Fruit fly (Drosophila melanogaster) whole organism: ENCODE measurements around the gene Pkd2.

Experiments
- CG8478 ChIP-seq: fragments of >200 bp; optimal IDR thresholded peaks from 2 replicates; lab custom pipeline; 2018; ENCODE audit warnings: inconsistent platforms
- Dll ChIP-seq: fragments of >200 bp; optimal IDR thresholded peaks from 2 replicates; lab custom pipeline; 2017
- EcR ChIP-seq, 2 experiments: fragments of >200 bp; optimal IDR thresholded peaks; 2 replicates each; lab custom pipeline; 2017; ENCODE audit warnings: missing biosample characterization in 2 of 2, missing genetic modification characterization in 2 of 2, missing genetic modification reagents in 2 of 2
- pan ChIP-seq: fragments of >200 bp; optimal IDR thresholded peaks from 2 replicates; lab custom pipeline; 2017
- psq ChIP-seq: fragments of >200 bp; optimal IDR thresholded peaks from 2 replicates; lab custom pipeline; 2017
- usp ChIP-seq: fragments of >200 bp; optimal IDR thresholded peaks from 2 replicates; lab custom pipeline; 2017; ENCODE audit warnings: missing biosample characterization, missing genetic modification characterization, mixed read lengths

Gene Pkd2

DNA sequence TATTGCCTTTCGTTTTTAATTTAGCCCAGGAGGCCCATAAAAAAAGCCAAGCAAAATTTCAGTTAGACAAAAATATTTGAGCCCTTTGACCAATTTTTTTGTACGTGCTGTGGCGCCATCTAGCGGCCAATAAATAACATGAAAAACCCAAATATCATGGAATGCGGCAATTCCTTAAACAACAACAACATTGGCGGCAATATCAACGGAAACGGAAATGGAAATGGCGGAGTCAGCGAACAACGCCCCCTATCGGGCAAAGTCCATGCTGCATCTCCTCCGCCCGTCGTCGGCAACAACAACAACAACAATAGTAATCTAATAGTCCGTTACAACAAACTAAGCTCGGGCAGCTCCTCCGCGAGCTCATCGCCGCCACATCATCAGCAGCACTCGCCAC lies 24.5 kb upstream of the Pkd2 start:
- TF ChIP-seq usp (GFP tag; lab: Kevin White, UChicago) (no peak), EcR (GFP tag; optimal IDR thresholded peaks at IDR 0.05; lab: Kevin White, UChicago) (no peak), pan (no peak), Dll (no peak), CG8478 (lab: Kevin White, UChicago) (no peak)

DNA sequence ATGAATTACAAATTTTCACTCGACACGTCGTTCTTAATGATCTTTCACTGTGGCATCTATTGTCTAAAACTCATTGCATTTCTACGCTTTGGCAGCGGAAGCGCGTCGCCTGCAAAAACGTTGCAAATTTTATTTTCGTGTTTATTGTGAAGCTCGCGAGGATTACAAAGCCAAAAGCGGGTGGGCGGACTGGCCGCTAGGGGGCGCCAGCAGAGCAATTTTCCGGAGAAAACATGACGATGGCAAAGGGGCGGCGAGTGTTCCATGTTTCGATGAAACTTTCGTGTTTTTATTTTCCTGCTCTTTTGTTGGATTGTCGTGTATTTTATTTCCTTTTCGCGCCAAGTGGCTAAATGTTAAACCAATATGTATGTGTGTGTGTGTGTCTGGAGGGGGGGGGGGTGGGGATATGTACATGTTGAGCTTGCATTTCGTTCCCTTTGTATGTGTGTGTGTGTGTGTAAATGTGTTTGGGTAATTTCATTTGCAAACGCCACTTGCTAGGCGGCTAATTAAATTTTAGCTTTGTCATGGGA lies 23.5 kb upstream of the Pkd2 start:
- no peak for TF ChIP-seq CG8478 (lab: Kevin White, UChicago)
- TF ChIP-seq Dll, result no peak
- TF ChIP-seq EcR (GFP tag; optimal IDR thresholded peaks at IDR 0.05; lab: Kevin White, UChicago), result no peak
- TF ChIP-seq usp (GFP tag; lab: Kevin White, UChicago), result no peak
- no peak for TF ChIP-seq psq
- no peak for TF ChIP-seq pan

DNA sequence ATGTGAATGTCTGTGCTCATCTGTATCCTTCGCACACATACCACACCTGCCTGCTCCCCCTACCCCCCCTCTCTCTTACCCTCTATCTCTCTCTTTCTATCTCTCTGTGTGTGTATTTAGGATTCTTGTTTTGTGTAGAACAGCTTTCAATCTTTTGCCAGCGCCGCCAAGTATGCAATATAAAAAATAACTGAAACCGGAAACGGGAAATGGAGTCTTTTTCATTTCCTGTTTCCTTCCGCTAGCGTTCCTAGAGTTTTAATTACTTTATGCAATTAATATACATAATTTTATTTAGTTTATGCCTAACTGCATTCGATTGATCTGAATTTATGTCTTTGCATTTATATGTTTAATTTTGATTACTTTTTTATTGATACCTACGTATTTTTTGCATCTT lies 5.7 kb upstream of the Pkd2 start:
- no peak for TF ChIP-seq psq
- TF ChIP-seq CG8478 (lab: Kevin White, UChicago), result no peak
- TF ChIP-seq Dll, result no peak
- no peak for TF ChIP-seq pan
- TF ChIP-seq EcR (GFP tag; optimal IDR thresholded peaks at IDR 0.05; lab: Kevin White, UChicago), result no peak
- no peak for TF ChIP-seq usp (GFP tag; lab: Kevin White, UChicago)

DNA sequence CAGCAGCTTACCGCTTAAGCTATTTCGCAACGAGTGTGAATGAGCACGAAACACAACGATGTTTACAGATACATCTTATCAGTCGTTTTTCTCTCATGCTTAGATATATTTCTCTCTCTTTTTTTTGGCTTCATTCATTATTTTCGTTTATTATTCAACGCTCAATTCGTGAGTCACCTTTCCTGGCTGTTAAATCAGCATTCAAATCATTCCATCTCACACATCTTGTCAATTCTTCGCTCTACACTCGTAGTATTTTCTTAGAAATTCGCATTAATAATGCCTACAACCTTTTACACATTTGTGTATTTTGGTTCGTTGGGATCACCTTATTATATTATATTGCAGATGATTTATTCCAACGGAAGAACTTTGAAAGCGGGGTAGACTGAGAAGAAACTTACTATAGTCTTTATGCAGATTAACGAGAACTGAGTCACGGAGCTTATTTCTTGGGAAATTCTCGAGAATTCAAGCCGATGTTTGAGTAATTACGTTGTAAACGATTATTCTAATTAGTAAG lies 6.5 kb downstream of the Pkd2 start:
- TF ChIP-seq EcR (GFP tag; optimal IDR thresholded peaks at IDR 0.05; lab: Kevin White, UChicago) (no peak), pan (no peak), usp (GFP tag; lab: Kevin White, UChicago) (no peak), psq (no peak), Dll (no peak), CG8478 (lab: Kevin White, UChicago) (no peak)

DNA sequence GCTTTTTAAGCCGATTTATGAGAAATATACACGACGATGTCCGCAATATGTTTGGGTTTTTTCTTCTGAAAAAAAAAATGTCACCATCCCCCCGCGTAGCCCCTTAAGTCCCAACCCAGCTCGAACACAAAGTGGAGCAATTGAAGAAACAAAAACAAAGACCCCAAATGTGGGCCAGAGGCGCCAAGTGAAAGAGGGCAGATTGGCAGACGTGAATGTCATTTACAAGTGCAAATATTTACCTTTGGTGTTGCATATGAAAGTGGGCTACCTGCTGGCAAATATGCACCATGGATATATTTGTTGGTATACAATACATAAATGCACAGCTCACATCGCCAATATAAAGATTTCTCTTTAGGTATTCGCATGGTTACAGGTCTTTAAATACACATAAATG lies 12.6 kb downstream of the Pkd2 start:
- TF ChIP-seq CG8478 (lab: Kevin White, UChicago) (no peak), Dll (no peak), psq (no peak), pan (no peak), usp (GFP tag; lab: Kevin White, UChicago) (no peak), EcR (GFP tag; optimal IDR thresholded peaks at IDR 0.05; lab: Kevin White, UChicago) (no peak)

DNA sequence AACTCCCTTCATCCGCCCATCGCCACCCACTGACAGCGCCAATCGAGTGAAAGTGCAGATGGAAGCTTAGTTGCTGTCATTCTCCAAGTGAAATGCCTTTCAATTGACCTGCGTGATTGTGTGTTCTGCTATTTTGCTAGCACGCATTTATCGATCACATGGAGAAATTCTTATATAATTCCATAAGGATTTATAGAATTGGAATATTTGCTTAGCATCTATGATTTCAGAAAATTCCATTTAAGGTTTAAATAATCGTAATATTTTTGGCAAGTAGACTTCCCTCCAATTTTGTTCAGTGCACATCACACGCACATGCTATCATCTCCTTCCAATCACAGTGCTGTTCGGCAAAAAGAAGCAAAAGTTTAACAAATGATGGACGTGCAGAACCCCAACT lies 15.8 kb downstream of the Pkd2 start:
- TF ChIP-seq Dll (no peak), CG8478 (lab: Kevin White, UChicago) (no peak), pan (no peak), psq (no peak), EcR (GFP tag; optimal IDR thresholded peaks at IDR 0.05; lab: Kevin White, UChicago) (no peak), usp (GFP tag; lab: Kevin White, UChicago) (no peak)

DNA sequence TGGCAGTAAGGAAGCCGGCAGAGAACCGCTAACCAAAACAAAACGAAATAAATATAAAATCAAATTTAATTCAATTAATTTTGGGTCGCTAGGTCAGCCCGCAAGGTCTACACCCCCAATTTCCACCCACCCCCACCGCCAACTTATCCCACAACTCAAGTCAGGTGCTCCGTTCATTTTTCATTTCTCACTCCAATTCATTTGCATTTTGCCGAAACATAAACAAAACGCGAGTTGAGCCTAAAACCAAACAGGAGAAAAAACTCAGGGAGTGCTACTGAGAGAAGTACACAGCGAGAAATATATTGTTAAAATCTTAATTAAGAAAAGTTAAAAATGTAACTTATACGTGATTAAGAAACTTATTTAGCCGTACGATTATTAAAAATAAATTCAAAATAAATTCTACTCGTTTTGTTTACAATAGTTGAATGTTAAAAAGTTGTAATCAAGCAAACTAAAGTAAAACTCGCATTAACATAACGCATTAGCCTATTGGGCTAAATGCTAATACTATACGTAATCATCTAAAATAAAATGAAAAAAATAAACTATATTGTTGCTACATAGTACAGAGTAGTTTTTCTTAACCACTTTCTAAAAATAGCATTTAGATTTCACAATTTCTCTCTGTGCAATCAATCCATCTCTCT lies 17.5 kb downstream of the Pkd2 start:
- no peak for TF ChIP-seq EcR (GFP tag; optimal IDR thresholded peaks at IDR 0.05; lab: Kevin White, UChicago)
- no peak for TF ChIP-seq pan
- no peak for TF ChIP-seq psq
- no peak for TF ChIP-seq Dll
- TF ChIP-seq usp (GFP tag; lab: Kevin White, UChicago), result no peak
- no peak for TF ChIP-seq CG8478 (lab: Kevin White, UChicago)

DNA sequence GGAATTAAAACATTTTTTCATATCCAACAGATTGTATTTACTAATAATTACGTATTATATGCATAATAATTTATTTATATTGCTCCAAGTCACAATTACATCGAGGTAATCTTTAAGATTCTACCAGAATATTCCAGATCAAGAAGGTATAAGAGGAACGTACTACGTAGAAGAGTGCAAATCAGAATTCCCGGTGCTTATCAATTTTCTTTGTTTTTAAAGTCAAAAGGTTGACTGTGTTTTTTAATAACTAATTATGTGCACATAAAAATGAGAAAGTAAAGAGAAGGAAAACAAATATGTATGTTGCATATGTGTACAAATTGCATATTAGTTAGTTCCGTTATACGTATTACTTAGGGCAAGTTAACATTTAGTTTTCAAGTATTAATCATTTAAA lies 23.1 kb downstream of the Pkd2 start:
- TF ChIP-seq Dll, result no peak
- TF ChIP-seq usp (GFP tag; lab: Kevin White, UChicago), result no peak
- no peak for TF ChIP-seq pan
- TF ChIP-seq psq, result no peak
- no peak for TF ChIP-seq EcR (GFP tag; optimal IDR thresholded peaks at IDR 0.05; lab: Kevin White, UChicago)
- no peak for TF ChIP-seq CG8478 (lab: Kevin White, UChicago)

DNA sequence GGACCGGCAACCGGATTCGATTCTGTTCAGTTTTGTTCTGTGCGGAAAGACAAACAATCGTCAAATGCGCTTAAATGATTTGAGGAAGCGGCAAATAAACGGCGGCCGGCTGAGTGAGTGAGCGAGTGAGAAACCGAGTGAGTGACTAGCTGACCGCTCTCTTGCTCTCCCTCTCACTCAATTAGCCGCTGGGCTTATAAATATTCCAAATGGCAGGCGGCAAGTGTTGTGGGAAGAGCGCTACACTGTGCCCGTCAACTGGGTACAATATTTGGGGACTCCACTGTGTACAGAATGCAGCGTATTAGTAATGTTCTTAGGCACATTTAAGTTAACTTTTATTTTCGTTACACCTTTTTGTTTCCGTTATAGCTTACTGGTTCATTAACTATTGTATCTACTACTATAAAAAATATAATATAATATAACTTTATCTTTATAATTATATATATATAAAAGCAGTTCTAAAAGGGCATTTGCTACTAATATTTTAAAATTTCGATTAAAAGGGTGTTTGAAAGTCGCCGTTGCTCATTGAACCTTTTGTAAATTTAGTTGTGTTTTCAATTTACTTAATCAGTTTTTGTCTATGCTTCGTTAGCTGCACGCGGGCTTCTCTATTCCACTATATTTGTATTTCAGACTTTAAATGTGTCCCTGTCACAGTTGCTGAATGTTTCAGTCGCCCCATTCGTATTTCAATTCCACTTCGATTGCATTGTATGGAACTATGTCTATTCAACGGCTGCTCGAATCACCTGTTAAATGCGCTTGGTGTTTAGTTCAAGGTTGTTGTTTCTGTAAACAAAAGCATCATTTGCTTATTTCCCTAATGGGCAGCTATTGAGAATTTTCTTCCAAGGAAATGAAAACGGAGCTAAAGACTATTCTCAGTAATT lies 24.0 kb downstream of the Pkd2 start:
- TF ChIP-seq psq (no peak), CG8478 (lab: Kevin White, UChicago) (no peak), EcR (GFP tag; optimal IDR thresholded peaks at IDR 0.05; lab: Kevin White, UChicago) (no peak), usp (GFP tag; lab: Kevin White, UChicago) (no peak), pan (no peak), Dll (no peak)

DNA sequence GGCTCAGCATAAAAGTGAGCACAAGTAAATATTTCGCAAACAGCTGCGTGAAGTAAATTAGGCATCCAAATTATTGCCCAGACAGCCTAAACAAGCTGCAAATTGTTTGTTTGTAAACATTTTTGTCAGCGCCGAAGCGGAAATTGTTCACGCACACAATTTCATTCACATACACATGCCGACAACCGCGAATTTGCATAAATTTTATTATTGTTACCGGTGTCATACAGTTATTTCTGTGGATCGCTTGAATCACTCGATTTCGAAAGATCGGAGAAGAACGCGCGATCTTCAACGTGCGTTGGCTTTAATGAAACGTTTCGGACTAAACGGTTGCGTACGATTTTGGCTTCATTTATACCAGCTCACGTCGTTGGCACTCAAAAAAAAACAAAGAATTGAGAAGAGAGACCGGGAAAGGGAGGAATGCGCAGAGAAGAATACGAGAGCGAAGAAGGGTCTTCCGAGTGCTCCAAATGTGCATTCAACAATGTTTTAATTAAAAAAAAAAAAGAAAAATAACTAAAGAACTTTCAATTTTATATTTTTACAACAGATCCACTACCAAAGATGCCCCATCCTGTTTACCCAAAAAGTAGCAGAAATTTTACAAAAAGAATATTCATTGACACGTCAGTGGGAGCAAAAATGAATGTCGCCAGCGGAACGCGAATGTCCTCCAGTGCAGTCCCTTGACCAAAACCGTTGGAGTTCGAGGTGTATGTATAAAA lies 25.2 kb downstream of the Pkd2 start, which contains the start of gene vir-1:
Gene vir-1, minus strand, starts transcription at position 334 of the 731 bp plus-strand sequence.
- TF ChIP-seq CG8478 (lab: Kevin White, UChicago) (no peak), usp (GFP tag; lab: Kevin White, UChicago) (no peak), EcR (GFP tag; optimal IDR thresholded peaks at IDR 0.05; lab: Kevin White, UChicago) (no peak), Dll (no peak)

DNA sequence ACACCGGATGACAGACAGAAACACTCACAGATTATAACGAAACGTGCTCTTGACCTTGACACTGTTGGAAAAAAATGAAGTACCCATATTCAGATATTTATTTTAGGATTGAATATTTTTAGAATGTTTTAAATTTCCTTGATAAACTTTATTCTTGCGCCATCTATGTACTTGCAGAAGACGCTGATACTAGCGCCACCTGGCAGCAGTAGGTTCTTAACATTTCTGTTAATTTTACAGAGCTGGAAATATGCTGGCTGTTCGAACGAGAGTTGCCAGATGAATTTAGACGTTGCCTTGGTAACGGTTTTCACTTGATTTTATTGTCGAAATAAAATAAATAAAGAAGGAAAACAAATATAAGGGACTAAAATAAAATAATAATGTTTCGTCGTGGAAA lies 26.5 kb downstream of the Pkd2 start, which contains the start of gene Fam92:
Gene Fam92, plus strand, starts transcription at position 350 of the 400 bp plus-strand sequence.
- TF ChIP-seq usp (GFP tag; lab: Kevin White, UChicago) (no peak), psq (no peak), pan (no peak), EcR (GFP tag; optimal IDR thresholded peaks at IDR 0.05; lab: Kevin White, UChicago) (no peak), Dll (no peak), CG8478 (lab: Kevin White, UChicago) (no peak)
